Fruit fly (Drosophila melanogaster): ENCODE measurements around the gene aus.

The aus gene

DNA sequence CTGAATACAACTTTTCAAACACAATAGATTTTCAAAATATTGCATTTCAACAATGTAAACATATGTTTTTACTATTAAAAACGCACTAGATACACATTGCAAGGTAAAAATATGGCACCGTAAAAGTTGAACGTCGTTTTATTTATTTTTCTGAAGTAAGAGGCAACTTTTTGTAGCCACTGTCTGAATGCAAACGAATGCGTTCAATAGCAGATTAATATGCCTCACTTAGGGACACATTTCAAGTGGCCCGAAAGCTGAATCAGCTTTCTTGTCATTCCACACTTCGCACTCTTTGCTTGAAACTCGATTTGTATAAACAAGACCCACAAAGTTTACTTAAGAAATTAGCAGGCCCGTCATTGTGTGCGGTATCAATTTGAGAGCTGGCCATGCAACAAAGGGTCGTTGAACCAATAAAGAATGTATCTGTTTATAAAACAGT, 491 bp upstream of the aus start:
- TF ChIP-seq CG4282 (GFP tag; optimal IDR thresholded peaks at IDR 0.05) (no peak), ttk (GFP tag; IDR thresholded peaks at IDR 0.05) (no peak), E2f1 (GFP tag; IDR thresholded peaks at IDR 0.05) (no peak), luna (GFP tag; optimal IDR thresholded peaks at IDR 0.05) (no peak), CG7786 (GFP tag; optimal IDR thresholded peaks at IDR 0.05) (no peak), tna (GFP tag; IDR thresholded peaks at IDR 0.05; ENCODE audit: partially characterized antibody) (no peak), nerfin-1 (tag; optimal IDR thresholded peaks at IDR 0.05) (peak; percentile 7), CG12942 (GFP tag; optimal IDR thresholded peaks at IDR 0.05) (no peak), lilli (GFP tag; optimal IDR thresholded peaks at IDR 0.05) (no peak), p53 (GFP tag; optimal IDR thresholded peaks at IDR 0.05) (peak; percentile 46), CG6813 (GFP tag; optimal IDR thresholded peaks at IDR 0.05) (peak; percentile 68), CG14710 (tag; optimal IDR thresholded peaks at IDR 0.05) (peak; percentile 11), ato (GFP tag; IDR thresholded peaks at IDR 0.05; ENCODE audit: partially characterized antibody) (no peak), btn (GFP tag; optimal IDR thresholded peaks at IDR 0.05) (peak; percentile 17), Kr (GFP tag; optimal IDR thresholded peaks at IDR 0.05) (no peak), Eip74EF (GFP tag; optimal IDR thresholded peaks at IDR 0.05) (no peak), sna (GFP tag; IDR thresholded peaks at IDR 0.05; ENCODE audit: partially characterized antibody) (no peak), knrl (GFP tag; IDR thresholded peaks at IDR 0.05; ENCODE audit: partially characterized antibody) (no peak), fd3F (GFP tag; optimal IDR thresholded peaks at IDR 0.05) (peak; percentile 13), sisA (GFP tag; IDR thresholded peaks at IDR 0.05) (no peak), CG2199 (GFP tag; IDR thresholded peaks at IDR 0.05) (no peak), jing (GFP tag; optimal IDR thresholded peaks at IDR 0.05) (no peak), Mrtf (GFP tag; IDR thresholded peaks at IDR 0.05) (no peak), ftz-f1 (GFP tag; optimal IDR thresholded peaks at IDR 0.05) (no peak), NFAT (GFP tag; IDR thresholded peaks at IDR 0.05) (no peak), emc (GFP tag; optimal IDR thresholded peaks at IDR 0.05) (no peak), CG12104 (GFP tag; optimal IDR thresholded peaks at IDR 0.05) (no peak), CG42726 (GFP tag; IDR thresholded peaks at IDR 0.05; ENCODE audit: partially characterized antibody) (no peak), Xbp1 (GFP tag; optimal IDR thresholded peaks at IDR 0.05) (no peak), cg (GFP tag; optimal IDR thresholded peaks at IDR 0.05) (no peak), Dp (GFP tag; optimal IDR thresholded peaks at IDR 0.05) (peak; percentile 55), rib (GFP tag; IDR thresholded peaks at IDR 0.05) (no peak), az2 (GFP tag; optimal IDR thresholded peaks at IDR 0.05) (no peak), fd96Cb (tag; optimal IDR thresholded peaks at IDR 0.05) (peak; percentile 8), otp (GFP tag; IDR thresholded peaks at IDR 0.05) (no peak), disco-r (GFP tag; optimal IDR thresholded peaks at IDR 0.05) (no peak), CG7357 (GFP tag; IDR thresholded peaks at IDR 0.05) (no peak), Taf1 (GFP tag; IDR thresholded peaks at IDR 0.05) (no peak), bsh (GFP tag; optimal IDR thresholded peaks at IDR 0.05) (peak in 1 of 2 experiments; percentile 49), pho (GFP tag; optimal IDR thresholded peaks at IDR 0.05) (peak; percentile 6), MBD-R2 (GFP tag; IDR thresholded peaks at IDR 0.05) (no peak), ind (GFP tag; optimal IDR thresholded peaks at IDR 0.05) (no peak), sqz (GFP tag; optimal IDR thresholded peaks at IDR 0.05) (peak; percentile 25), Lhr (GFP tag; optimal IDR thresholded peaks at IDR 0.05) (no peak), BEAF-32 (GFP tag; optimal IDR thresholded peaks at IDR 0.05) (peak; percentile 24), CG10267 (tag; optimal IDR thresholded peaks at IDR 0.05) (no peak), CG10565 (GFP tag; optimal IDR thresholded peaks at IDR 0.05) (no peak), unpg (GFP tag; optimal IDR thresholded peaks at IDR 0.05) (peak; percentile 45), CG1832 (GFP tag; optimal IDR thresholded peaks at IDR 0.05) (no peak), CG4820 (GFP tag; optimal IDR thresholded peaks at IDR 0.05) (no peak), run (tag; optimal IDR thresholded peaks at IDR 0.05) (no peak)

All from whole organism, embryonic.